Worm (Caenorhabditis elegans) whole organism, young adult: ENCODE data around the gene ZK177.1.

Experiments
- C06A6.2 ChIP-seq: fragments of 200-800 bp; sonication (Bioruptor generic); conservative IDR thresholded peaks from 2 replicates; pipeline ENCODE4 v1.3.6; 2022; ENCODE audit warnings: missing genetic modification characterization, missing compliant biosample characterization
- C17E4.6 ChIP-seq: fragments of 200-800 bp; sonication (Bioruptor generic); IDR thresholded peaks from 2 replicates; pipeline ENCODE4 v1.3.6; 2022; ENCODE audit warnings: missing genetic modification reagents, missing genetic modification characterization, missing compliant biosample characterization
- F10E7.11 ChIP-seq: sonication (generic microtip); optimal IDR thresholded peaks from 2 replicates; lab custom pipeline; 2017; ENCODE audit warnings: mild to moderate bottlenecking, missing genetic modification characterization, moderate library complexity, missing compliant biosample characterization
- F22D6.2 ChIP-seq: sonication (generic microtip); optimal IDR thresholded peaks from 2 replicates; lab custom pipeline; 2016; ENCODE audit warnings: mild to moderate bottlenecking, missing genetic modification characterization, missing compliant biosample characterization
- F33H1.4 ChIP-seq: fragments of 200-800 bp; sonication (Bioruptor generic); IDR thresholded peaks from 2 replicates; pipeline ENCODE4 v1.3.6; 2022; ENCODE audit warnings: missing genetic modification reagents, missing genetic modification characterization, missing compliant biosample characterization
- F55B11.4 ChIP-seq: sonication (generic microtip); optimal IDR thresholded peaks from 2 replicates; lab custom pipeline; 2016; ENCODE audit warnings: missing compliant biosample characterization, missing genetic modification characterization, borderline replicate concordance; ENCODE audit not compliant: insufficient read depth
- K11D2.4 ChIP-seq: fragments of 200-800 bp; sonication (Bioruptor generic); IDR thresholded peaks from 2 replicates; pipeline ENCODE4 v1.3.6; 2022; ENCODE audit warnings: missing genetic modification reagents, missing genetic modification characterization, missing compliant biosample characterization
- K12H6.12 ChIP-seq: fragments of 200-800 bp; sonication (Bioruptor generic); optimal IDR thresholded peaks from 2 replicates; lab custom pipeline; 2018; ENCODE audit warnings: mild to moderate bottlenecking, missing genetic modification characterization, missing compliant biosample characterization
- Y53G8AR.9 ChIP-seq: fragments of 200-800 bp; sonication (Bioruptor generic); conservative IDR thresholded peaks from 2 replicates; pipeline ENCODE4 v1.3.6; 2022; ENCODE audit warnings: missing genetic modification reagents, missing genetic modification characterization, missing compliant biosample characterization
- ZK185.1 ChIP-seq: sonication (generic microtip); optimal IDR thresholded peaks from 2 replicates; lab custom pipeline; 2016; ENCODE audit warnings: mild to moderate bottlenecking, missing genetic modification characterization, missing compliant biosample characterization; ENCODE audit not compliant: poor library complexity, severe bottlenecking
- aptf-2 ChIP-seq: fragments of 200-800 bp; sonication (Bioruptor generic); conservative IDR thresholded peaks from 2 replicates; pipeline ENCODE4 v1.3.6; 2022; ENCODE audit warnings: missing genetic modification reagents, missing genetic modification characterization, missing compliant biosample characterization
- atf-7 ChIP-seq: sonication (generic microtip); optimal IDR thresholded peaks from 2 replicates; lab custom pipeline; 2017; ENCODE audit warnings: mild to moderate bottlenecking, missing genetic modification characterization, missing compliant biosample characterization
- attf-5 ChIP-seq: fragments of 200-800 bp; sonication (Bioruptor generic); optimal IDR thresholded peaks from 2 replicates; lab custom pipeline; 2018; ENCODE audit warnings: mild to moderate bottlenecking, missing genetic modification characterization, missing compliant biosample characterization
- ccch-3 ChIP-seq: fragments of 200-800 bp; sonication (Bioruptor generic); optimal IDR thresholded peaks from 2 replicates; lab custom pipeline; 2018; ENCODE audit warnings: mild to moderate bottlenecking, missing genetic modification characterization, missing compliant biosample characterization
- cebp-1 ChIP-seq, 2 experiments: fragments of 200-800 bp in 1 of 2; sonication (Bioruptor generic) in 1 of 2; sonication (generic microtip) in 1 of 2; IDR thresholded peaks in 1 of 2; optimal IDR thresholded peaks in 1 of 2; 2 replicates each; pipeline versions ENCODE4 v1.3.6 to Lab custom; 2017 to 2022; ENCODE audit warnings: missing compliant biosample characterization in 2 of 2, missing genetic modification characterization in 2 of 2, mild to moderate bottlenecking in 1 of 2, missing genetic modification reagents in 1 of 2, moderate library complexity in 1 of 2
- ceh-100 ChIP-seq: fragments of 200-800 bp; sonication (Bioruptor generic); IDR thresholded peaks from 2 replicates; pipeline ENCODE4 v1.3.6; 2022; ENCODE audit warnings: missing genetic modification reagents, missing genetic modification characterization, missing compliant biosample characterization
- chd-7 ChIP-seq: sonication (generic microtip); optimal IDR thresholded peaks from 2 replicates; lab custom pipeline; 2016; ENCODE audit warnings: mild to moderate bottlenecking, missing genetic modification characterization, moderate library complexity, missing compliant biosample characterization
- dpff-1 ChIP-seq: sonication (generic microtip); optimal IDR thresholded peaks from 2 replicates; lab custom pipeline; 2017; ENCODE audit warnings: mild to moderate bottlenecking, missing genetic modification characterization, missing compliant biosample characterization
- efl-1 ChIP-seq: fragments of 150-350 bp; optimal IDR thresholded peaks from 2 replicates; lab custom pipeline; 2014; ENCODE audit warnings: missing biosample characterization, missing genetic modification reagents, missing genetic modification characterization
- egl-44 ChIP-seq: fragments of 200-800 bp; sonication (Bioruptor generic); IDR thresholded peaks from 2 replicates; pipeline ENCODE4 v1.3.6; 2022; ENCODE audit warnings: missing genetic modification reagents, missing genetic modification characterization, missing compliant biosample characterization
- egrh-3 ChIP-seq: fragments of 200-800 bp; sonication (Bioruptor generic); IDR thresholded peaks from 2 replicates; pipeline ENCODE4 v1.3.6; 2022; ENCODE audit warnings: missing genetic modification reagents, missing genetic modification characterization, missing compliant biosample characterization
- ekl-4 ChIP-seq: fragments of 200-800 bp; sonication (Bioruptor generic); IDR thresholded peaks from 2 replicates; pipeline ENCODE4 v1.3.6; 2022; ENCODE audit warnings: missing genetic modification reagents, missing genetic modification characterization, missing compliant biosample characterization
- ets-4 ChIP-seq: fragments of 200-800 bp; sonication (Bioruptor generic); optimal IDR thresholded peaks from 2 replicates; lab custom pipeline; 2018; ENCODE audit warnings: mild to moderate bottlenecking, missing genetic modification characterization, missing compliant biosample characterization
- fkh-3 ChIP-seq: sonication (generic microtip); optimal IDR thresholded peaks from 2 replicates; lab custom pipeline; 2016; ENCODE audit warnings: mild to moderate bottlenecking, missing genetic modification characterization, missing compliant biosample characterization
- gei-17 ChIP-seq: fragments of 200-800 bp; sonication (Bioruptor generic); optimal IDR thresholded peaks from 2 replicates; lab custom pipeline; 2018; ENCODE audit warnings: mild to moderate bottlenecking, missing genetic modification characterization, missing compliant biosample characterization
- him-1 ChIP-seq: sonication (generic microtip); optimal IDR thresholded peaks from 2 replicates; lab custom pipeline; 2016; ENCODE audit warnings: missing genotype, missing genetic modification reagents, missing genetic modification characterization, missing compliant biosample characterization
- hlh-26 ChIP-seq: fragments of 200-800 bp; sonication (Bioruptor generic); conservative IDR thresholded peaks from 2 replicates; pipeline ENCODE4 v1.3.6; 2022; ENCODE audit warnings: missing genetic modification reagents, missing genetic modification characterization, missing compliant biosample characterization
- hmg-20 ChIP-seq: fragments of 200-800 bp; sonication (Bioruptor generic); IDR thresholded peaks from 2 replicates; pipeline ENCODE4 v1.3.6; 2022; ENCODE audit warnings: missing genetic modification reagents, missing genetic modification characterization, missing compliant biosample characterization
- hrde-1 ChIP-seq: sonication (generic microtip); optimal IDR thresholded peaks from 2 replicates; lab custom pipeline; 2016; ENCODE audit warnings: missing genetic modification characterization, mild to moderate bottlenecking, missing compliant biosample characterization, moderate library complexity, missing genotype, missing genetic modification reagents, borderline replicate concordance
- lag-1 ChIP-seq: fragments of 200-800 bp; sonication (Bioruptor generic); IDR thresholded peaks from 2 replicates; pipeline ENCODE4 v1.3.6; 2022; ENCODE audit warnings: missing genetic modification reagents, missing genetic modification characterization, missing compliant biosample characterization
- lir-1 ChIP-seq: fragments of 200-800 bp; sonication (Bioruptor generic); conservative IDR thresholded peaks from 2 replicates; pipeline ENCODE4 v1.3.6; 2022; ENCODE audit warnings: missing genetic modification reagents, missing genetic modification characterization, missing compliant biosample characterization
- madf-3 ChIP-seq: fragments of 200-800 bp; sonication (Bioruptor generic); IDR thresholded peaks from 2 replicates; pipeline ENCODE4 v1.3.6; 2022; ENCODE audit warnings: missing genetic modification reagents, missing genetic modification characterization, missing compliant biosample characterization
- madf-8 ChIP-seq: fragments of 200-800 bp; sonication (Bioruptor generic); conservative IDR thresholded peaks from 2 replicates; pipeline ENCODE4 v1.3.6; 2022; ENCODE audit warnings: missing genetic modification reagents, missing genetic modification characterization, missing compliant biosample characterization
- mel-28 ChIP-seq: sonication (generic microtip); optimal IDR thresholded peaks from 2 replicates; lab custom pipeline; 2016; ENCODE audit warnings: borderline replicate concordance, mild to moderate bottlenecking, missing genetic modification characterization, missing compliant biosample characterization
- mes-4 ChIP-seq: sonication (generic microtip); optimal IDR thresholded peaks from 2 replicates; lab custom pipeline; 2016; ENCODE audit warnings: missing genotype, missing genetic modification characterization, missing compliant biosample characterization
- nhr-90 ChIP-seq: sonication (generic microtip); optimal IDR thresholded peaks from 2 replicates; lab custom pipeline; 2016; ENCODE audit warnings: missing genotype, mild to moderate bottlenecking, missing genetic modification characterization, missing compliant biosample characterization
- pbrm-1 ChIP-seq: fragments of 200-800 bp; sonication (Bioruptor generic); IDR thresholded peaks from 2 replicates; pipeline ENCODE4 v1.3.6; 2022; ENCODE audit warnings: missing genetic modification reagents, missing genetic modification characterization, missing compliant biosample characterization
- rec-8 ChIP-seq, 2 experiments: sonication (generic microtip); optimal IDR thresholded peaks; 2 replicates each; lab custom pipeline; 2016; ENCODE audit warnings: mild to moderate bottlenecking in 2 of 2, missing genetic modification characterization in 2 of 2, missing genetic modification reagents in 2 of 2, missing genotype in 2 of 2, missing biosample characterization in 1 of 2, missing compliant biosample characterization in 1 of 2, moderate library complexity in 1 of 2
- sea-2 ChIP-seq: fragments of 200-800 bp; sonication (Bioruptor generic); IDR thresholded peaks from 2 replicates; pipeline ENCODE4 v1.3.6; 2022; ENCODE audit warnings: missing genetic modification characterization, missing compliant biosample characterization
- tbp1 ChIP-seq: fragments of 200-800 bp; sonication (Bioruptor generic); optimal IDR thresholded peaks from 2 replicates; lab custom pipeline; 2018; ENCODE audit warnings: mild to moderate bottlenecking, missing genetic modification characterization, missing compliant biosample characterization
- ztf-18 ChIP-seq: sonication (generic microtip); optimal IDR thresholded peaks from 2 replicates; lab custom pipeline; 2016; ENCODE audit warnings: missing genotype, mild to moderate bottlenecking, missing genetic modification characterization, missing compliant biosample characterization
- ztf-26 ChIP-seq: sonication (generic microtip); optimal IDR thresholded peaks from 2 replicates; lab custom pipeline; 2017; ENCODE audit warnings: missing genetic modification characterization, missing compliant biosample characterization
- ztf-28 ChIP-seq: fragments of 200-800 bp; sonication (Bioruptor generic); IDR thresholded peaks from 2 replicates; pipeline ENCODE4 v1.3.6; 2022; ENCODE audit warnings: missing genetic modification reagents, missing genetic modification characterization, missing compliant biosample characterization
- ztf-3 ChIP-seq: fragments of 200-800 bp; sonication (Bioruptor generic); optimal IDR thresholded peaks from 2 replicates; lab custom pipeline; 2018; ENCODE audit warnings: mild to moderate bottlenecking, missing genetic modification characterization, missing compliant biosample characterization
- ztf-6 ChIP-seq: fragments of 200-800 bp; sonication (Bioruptor generic); IDR thresholded peaks from 2 replicates; pipeline ENCODE4 v1.3.6; 2022; ENCODE audit warnings: missing genetic modification reagents, missing genetic modification characterization, missing compliant biosample characterization

Gene ZK177.1

ce11 chrII:5515542-5515941 lies 12.4 kb upstream of the ZK177.1 start, which contains the start of gene ZK177.3:
Gene ZK177.3, plus strand, starts transcription at chrII:5515842.
- TF ChIP-seq K12H6.12 (tag; lab: Kevin White, UChicago) (no peak), ZK185.1 (no peak), ets-4 (GFP tag; lab: Kevin White, UChicago) (no peak), tbp1 (GFP tag; lab: Kevin White, UChicago) (no peak), lag-1 (GFP tag; lab: Robert Waterston, UW) (no peak), nhr-90 (no peak), ekl-4 (GFP tag; lab: Robert Waterston, UW) (no peak), Y53G8AR.9 (no peak), rec-8 (tag; optimal IDR thresholded peaks at IDR 0.05; lab: Kevin White, UChicago) (no peak), ceh-100 (GFP tag; lab: Robert Waterston, UW) (no peak), sea-2 (GFP tag; lab: Robert Waterston, UW) (no peak), C06A6.2 (GFP tag; lab: Robert Waterston, UW) (no peak), hlh-26 (no peak), him-1 (tag; lab: Kevin White, UChicago) (no peak), K11D2.4 (GFP tag; lab: Robert Waterston, UW) (no peak)

- no peak for TF ChIP-seq mes-4 (tag; lab: Kevin White, UChicago)
- no peak for TF ChIP-seq gei-17 (GFP tag; lab: Kevin White, UChicago)
- TF ChIP-seq egl-44 (GFP tag; lab: Robert Waterston, UW): no peak
- TF ChIP-seq egrh-3: no peak
- no peak for TF ChIP-seq ztf-28 (GFP tag; lab: Robert Waterston, UW)
- TF ChIP-seq aptf-2: no peak
- TF ChIP-seq dpff-1: no peak
- TF ChIP-seq mel-28 (tag; lab: Kevin White, UChicago): no peak
- TF ChIP-seq ztf-18 (tag; lab: Kevin White, UChicago): no peak
- TF ChIP-seq fkh-3 (tag; lab: Kevin White, UChicago): no peak
- no peak for TF ChIP-seq sea-2 (GFP tag; lab: Robert Waterston, UW)
- TF ChIP-seq ccch-3 (GFP tag; lab: Kevin White, UChicago): no peak
- no peak for TF ChIP-seq madf-8 (GFP tag; lab: Robert Waterston, UW)
- no peak for TF ChIP-seq ztf-3 (GFP tag; lab: Kevin White, UChicago)
- no peak for TF ChIP-seq hmg-20 (GFP tag; lab: Robert Waterston, UW)
- TF ChIP-seq cebp-1 (GFP tag; IDR thresholded peaks at IDR 0.05; lab: Robert Waterston, UW): no peak
- no peak for TF ChIP-seq cebp-1 (tag; optimal IDR thresholded peaks at IDR 0.05; lab: Kevin White, UChicago)
- TF ChIP-seq attf-5 (GFP tag; lab: Kevin White, UChicago): no peak
Observed at ce11 chrII:5517643-5518042, 10.3 kb upstream of the ZK177.1 start, which contains the start of gene ZK177.9. Gene ZK177.9, minus strand, starts transcription at chrII:5517743.

ce11 chrII:5518055-5518454 lies 9.9 kb upstream of the ZK177.1 start:
- no peak for TF ChIP-seq F10E7.11 (tag; lab: Kevin White, UChicago)
- TF ChIP-seq mel-28 (tag; lab: Kevin White, UChicago): no peak
- no peak for TF ChIP-seq lir-1
- TF ChIP-seq madf-3 (GFP tag; lab: Robert Waterston, UW): no peak
- no peak for TF ChIP-seq hrde-1 (tag; lab: Kevin White, UChicago)
- no peak for TF ChIP-seq efl-1 (GFP tag; lab: Kevin White, UChicago)
- TF ChIP-seq F55B11.4 (tag; lab: Kevin White, UChicago): no peak
- no peak for TF ChIP-seq atf-7 (tag; lab: Kevin White, UChicago)
- TF ChIP-seq ztf-6 (GFP tag; lab: Robert Waterston, UW): no peak
- TF ChIP-seq chd-7 (tag; lab: Kevin White, UChicago): no peak
- TF ChIP-seq C17E4.6 (GFP tag; lab: Robert Waterston, UW): no peak
- TF ChIP-seq F33H1.4 (GFP tag; lab: Robert Waterston, UW): no peak
- TF ChIP-seq F22D6.2 (tag; lab: Kevin White, UChicago): no peak
- TF ChIP-seq ztf-26: no peak
- no peak for TF ChIP-seq pbrm-1 (GFP tag; lab: Robert Waterston, UW)
